Worm (Caenorhabditis elegans): ENCODE results near the gene gln-1.

DNA sequence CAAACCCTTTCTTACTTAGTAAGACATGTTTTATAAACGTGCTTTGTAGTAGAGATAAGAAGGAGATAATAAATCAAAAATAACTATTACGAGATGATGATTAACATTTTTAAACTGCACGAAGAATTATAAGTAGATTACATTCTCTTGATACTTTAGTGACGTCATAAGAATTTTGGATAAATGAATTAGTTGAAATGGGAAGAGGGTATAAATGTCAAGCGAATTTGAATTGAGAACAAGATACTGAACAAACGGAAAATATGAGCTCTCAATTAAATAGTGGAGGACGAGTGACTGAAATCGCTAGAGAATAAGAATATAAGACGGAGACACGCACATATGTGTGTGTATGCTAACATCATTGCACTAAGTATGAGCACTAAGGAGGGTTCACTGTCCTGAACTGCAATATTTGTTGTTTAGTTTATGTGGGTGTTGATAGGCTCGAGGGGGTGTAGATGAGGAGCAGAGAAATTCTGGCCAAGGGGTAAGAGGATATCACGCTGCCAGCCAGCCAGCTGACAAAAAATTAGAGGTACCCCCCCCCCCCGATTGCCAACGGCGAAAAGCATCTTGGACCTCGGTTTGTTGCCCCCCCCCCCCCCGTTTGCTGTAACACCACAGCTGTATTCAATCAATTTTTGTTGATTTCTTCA lies 17.5 kb upstream of the gln-1 start:
- TF ChIP-seq aly-2 (tag; optimal IDR thresholded peaks at IDR 0.05) = no peak
- TF ChIP-seq skn-1 (tag; optimal IDR thresholded peaks at IDR 0.05) = no peak
- no peak for TF ChIP-seq dpl-1 (GFP tag; optimal IDR thresholded peaks at IDR 0.05)
- no peak for TF ChIP-seq fkh-10 (GFP tag; optimal IDR thresholded peaks at IDR 0.05)
- TF ChIP-seq lin-39 (tag; optimal IDR thresholded peaks at IDR 0.05) = no peak
